Worm (Caenorhabditis elegans) whole organism, early embryonic: ENCODE data around the gene C42D8.9.
A peak's percentile ranks its signal among the peaks of the same experiment; 100 is the strongest.

Source experiments
- B0310.2 ChIP-seq: sonication (generic microtip); optimal IDR thresholded peaks from 2 replicates; lab custom pipeline; 2016; ENCODE audit warnings: mild to moderate bottlenecking, missing genetic modification characterization, missing compliant biosample characterization
- F13C5.2 ChIP-seq: sonication (generic microtip); optimal IDR thresholded peaks from 2 replicates; lab custom pipeline; 2017; ENCODE audit warnings: mild to moderate bottlenecking, missing genetic modification characterization, inconsistent platforms, missing compliant biosample characterization
- aly-1 ChIP-seq: sonication (generic microtip); optimal IDR thresholded peaks from 2 replicates; lab custom pipeline; 2016; ENCODE audit warnings: missing genetic modification characterization, missing compliant biosample characterization
- ama-1 ChIP-seq: fragments of 150-350 bp; optimal IDR thresholded peaks from 2 replicates; lab custom pipeline; 2014
- ceh-13 ChIP-seq: fragments of 200-800 bp; sonication (Bioruptor generic); optimal IDR thresholded peaks from 2 replicates; lab custom pipeline; 2018; ENCODE audit warnings: mild to moderate bottlenecking, missing genetic modification characterization, missing compliant biosample characterization
- ceh-36 ChIP-seq: sonication (generic microtip); optimal IDR thresholded peaks from 2 replicates; lab custom pipeline; 2016; ENCODE audit warnings: missing genetic modification characterization, inconsistent platforms, missing compliant biosample characterization
- ets-7 ChIP-seq: sonication (generic microtip); optimal IDR thresholded peaks from 2 replicates; lab custom pipeline; 2016; ENCODE audit warnings: missing genotype, missing genetic modification characterization, missing compliant biosample characterization
- flt-1 ChIP-seq: fragments of 200-800 bp; sonication (Bioruptor generic); IDR thresholded peaks from 2 replicates; pipeline ENCODE4 v1.3.6; 2022; ENCODE audit warnings: missing genetic modification characterization, missing compliant biosample characterization
- hmbx-1 ChIP-seq: sonication (generic microtip); optimal IDR thresholded peaks from 2 replicates; lab custom pipeline; 2016; ENCODE audit warnings: mild to moderate bottlenecking, missing genetic modification characterization, missing compliant biosample characterization
- hmg-4 ChIP-seq: fragments of 200-800 bp; sonication (Bioruptor generic); optimal IDR thresholded peaks from 2 replicates; lab custom pipeline; 2018; ENCODE audit warnings: mild to moderate bottlenecking, missing genetic modification characterization, missing compliant biosample characterization
- hnd-1 ChIP-seq: sonication (generic microtip); optimal IDR thresholded peaks from 2 replicates; lab custom pipeline; 2016; ENCODE audit warnings: missing genetic modification characterization, missing compliant biosample characterization
- pes-1 ChIP-seq: fragments of 200-800 bp; sonication (Bioruptor generic); IDR thresholded peaks from 2 replicates; pipeline ENCODE4 v1.3.6; 2022; ENCODE audit warnings: missing genetic modification reagents, missing genetic modification characterization, missing compliant biosample characterization
- scrt-1 ChIP-seq: fragments of 200-800 bp; sonication (Bioruptor generic); IDR thresholded peaks from 2 replicates; pipeline ENCODE4 v1.3.6; 2022; ENCODE audit warnings: missing genetic modification characterization, missing compliant biosample characterization
- sea-1 ChIP-seq: fragments of 200-800 bp; sonication (Bioruptor generic); conservative IDR thresholded peaks from 2 replicates; pipeline ENCODE4 v1.3.6; 2022; ENCODE audit warnings: missing genetic modification characterization, missing compliant biosample characterization
- tbx-11 ChIP-seq: fragments of 200-800 bp; sonication (Bioruptor generic); IDR thresholded peaks from 2 replicates; pipeline ENCODE4 v1.3.6; 2022; ENCODE audit warnings: missing genetic modification characterization, missing compliant biosample characterization
- tbx-37 ChIP-seq: fragments of 200-800 bp; sonication (Bioruptor generic); conservative IDR thresholded peaks from 2 replicates; pipeline ENCODE4 v1.3.6; 2022; ENCODE audit warnings: missing genetic modification reagents, missing genetic modification characterization, missing compliant biosample characterization
- tra-4 ChIP-seq: sonication (generic microtip); optimal IDR thresholded peaks from 2 replicates; lab custom pipeline; 2017; ENCODE audit warnings: missing genetic modification characterization, missing compliant biosample characterization

Gene C42D8.9

ce11 chrX:5142403-5142802 lies 35.6 kb upstream of the C42D8.9 start:
- no peak for TF ChIP-seq hmbx-1 (tag; lab: Kevin White, UChicago)
- TF ChIP-seq ceh-36: no peak
- no peak for TF ChIP-seq tra-4 (tag; lab: Kevin White, UChicago)
- no peak for TF ChIP-seq B0310.2 (tag; lab: Kevin White, UChicago)
- no peak for TF ChIP-seq hmg-4 (GFP tag; lab: Kevin White, UChicago)
- no peak for TF ChIP-seq scrt-1 (GFP tag; lab: Robert Waterston, UW)
- no peak for TF ChIP-seq aly-1 (tag; lab: Kevin White, UChicago)
- no peak for TF ChIP-seq hnd-1
- no peak for TF ChIP-seq tbx-37 (GFP tag; lab: Robert Waterston, UW)
- no peak for TF ChIP-seq F13C5.2 (tag; lab: Kevin White, UChicago)
- no peak for TF ChIP-seq tbx-11 (GFP tag; lab: Robert Waterston, UW)
- TF ChIP-seq flt-1 (GFP tag; lab: Robert Waterston, UW): no peak
- TF ChIP-seq sea-1 (GFP tag; lab: Robert Waterston, UW): no peak
- TF ChIP-seq pes-1 (GFP tag; lab: Robert Waterston, UW): no peak
- TF ChIP-seq ceh-13: no peak
- no peak for TF ChIP-seq ama-1 (lab: Kevin White, UChicago)
- TF ChIP-seq ets-7 (tag; lab: Kevin White, UChicago): no peak

- no peak for TF ChIP-seq hnd-1
- TF ChIP-seq tbx-37 (GFP tag; lab: Robert Waterston, UW): no peak
- TF ChIP-seq F13C5.2 (tag; lab: Kevin White, UChicago): peak; percentile 69
- 0 out of 2 replicates have a peak, but pooled peaks have one; percentile 33 for TF ChIP-seq pes-1 (GFP tag; lab: Robert Waterston, UW)
- no peak for TF ChIP-seq aly-1 (tag; lab: Kevin White, UChicago)
- TF ChIP-seq sea-1 (GFP tag; lab: Robert Waterston, UW): no peak
- TF ChIP-seq tbx-11 (GFP tag; lab: Robert Waterston, UW): no peak
- TF ChIP-seq ets-7 (tag; lab: Kevin White, UChicago): no peak
- no peak for TF ChIP-seq flt-1 (GFP tag; lab: Robert Waterston, UW)
- no peak for TF ChIP-seq ceh-13
- TF ChIP-seq B0310.2 (tag; lab: Kevin White, UChicago): no peak
- no peak for TF ChIP-seq hmbx-1 (tag; lab: Kevin White, UChicago)
Observed at ce11 chrX:5140177-5140576, 33.3 kb upstream of the C42D8.9 start.

ce11 chrX:5137716-5138470 lies 31.1 kb upstream of the C42D8.9 start:
- no peak for TF ChIP-seq B0310.2 (tag; lab: Kevin White, UChicago)
- TF ChIP-seq tra-4 (tag; lab: Kevin White, UChicago): no peak
- no peak for TF ChIP-seq tbx-11 (GFP tag; lab: Robert Waterston, UW)
- no peak for TF ChIP-seq aly-1 (tag; lab: Kevin White, UChicago)
- no peak for TF ChIP-seq pes-1 (GFP tag; lab: Robert Waterston, UW)

- TF ChIP-seq tra-4 (tag; lab: Kevin White, UChicago) (no peak), hmbx-1 (tag; lab: Kevin White, UChicago) (no peak), B0310.2 (tag; lab: Kevin White, UChicago) (no peak), flt-1 (GFP tag; lab: Robert Waterston, UW) (no peak), hnd-1 (no peak), ets-7 (tag; lab: Kevin White, UChicago) (no peak), hmg-4 (GFP tag; lab: Kevin White, UChicago) (no peak)
Observed at ce11 chrX:5135548-5135947, 28.7 kb upstream of the C42D8.9 start.

ce11 chrX:5133980-5134379 lies 27.1 kb upstream of the C42D8.9 start, which contains the start of gene tbc-7:
tbc-7 (plus strand) TSS chrX:5134280.
- TF ChIP-seq aly-1 (tag; lab: Kevin White, UChicago): no peak
- no peak for TF ChIP-seq sea-1 (GFP tag; lab: Robert Waterston, UW)
- TF ChIP-seq ets-7 (tag; lab: Kevin White, UChicago): no peak
- no peak for TF ChIP-seq tra-4 (tag; lab: Kevin White, UChicago)
- TF ChIP-seq scrt-1 (GFP tag; lab: Robert Waterston, UW): no peak
- TF ChIP-seq flt-1 (GFP tag; lab: Robert Waterston, UW): no peak
- no peak for TF ChIP-seq pes-1 (GFP tag; lab: Robert Waterston, UW)
- TF ChIP-seq hmbx-1 (tag; lab: Kevin White, UChicago): no peak
- TF ChIP-seq B0310.2 (tag; lab: Kevin White, UChicago): no peak
- no peak for TF ChIP-seq hnd-1
- no peak for TF ChIP-seq ama-1 (lab: Kevin White, UChicago)
- TF ChIP-seq hmg-4 (GFP tag; lab: Kevin White, UChicago): no peak
- TF ChIP-seq ceh-13: no peak
- TF ChIP-seq F13C5.2 (tag; lab: Kevin White, UChicago): no peak
- TF ChIP-seq tbx-37 (GFP tag; lab: Robert Waterston, UW): no peak
- no peak for TF ChIP-seq tbx-11 (GFP tag; lab: Robert Waterston, UW)
- TF ChIP-seq ceh-36: no peak

- TF ChIP-seq hmg-4 (GFP tag; lab: Kevin White, UChicago) (no peak), tra-4 (tag; lab: Kevin White, UChicago) (no peak), sea-1 (GFP tag; lab: Robert Waterston, UW) (no peak)
Observed at ce11 chrX:5131760-5132159, 24.9 kb upstream of the C42D8.9 start.

ce11 chrX:5129447-5129846 lies 22.6 kb upstream of the C42D8.9 start:
- TF ChIP-seq hnd-1 (no peak), B0310.2 (tag; lab: Kevin White, UChicago) (no peak), flt-1 (GFP tag; lab: Robert Waterston, UW) (no peak), ceh-13 (no peak), sea-1 (GFP tag; lab: Robert Waterston, UW) (no peak)
